Worm (Caenorhabditis elegans) whole organism, L4 larva: ENCODE data around the gene col-124.

Experiments
- D1046.2 ChIP-seq: fragments of 200-800 bp; sonication (Bioruptor generic); IDR thresholded peaks from 2 replicates; pipeline ENCODE4 v1.3.6; 2022; ENCODE audit warnings: missing genetic modification characterization, missing compliant biosample characterization
- F37D6.2 ChIP-seq: sonication (generic microtip); optimal IDR thresholded peaks from 2 replicates; lab custom pipeline; 2016; ENCODE audit warnings: mild to moderate bottlenecking, missing genetic modification characterization, missing compliant biosample characterization
- F44E2.7 ChIP-seq: fragments of 200-800 bp; sonication (Bioruptor generic); IDR thresholded peaks from 2 replicates; pipeline ENCODE4 v2.1.2; 2022; ENCODE audit warnings: missing genetic modification characterization, missing compliant biosample characterization
- T20F7.1 ChIP-seq: fragments of 200-800 bp; sonication (Bioruptor generic); optimal IDR thresholded peaks from 2 replicates; lab custom pipeline; 2018; ENCODE audit warnings: mild to moderate bottlenecking, missing genetic modification characterization, missing compliant biosample characterization
- Y105C5A.15 ChIP-seq: fragments of 200-800 bp; sonication (Bioruptor generic); IDR thresholded peaks from 2 replicates; pipeline ENCODE4 v1.3.6; 2022; ENCODE audit warnings: missing genetic modification characterization, missing compliant biosample characterization
- ZK546.5 ChIP-seq, 2 experiments: sonication (generic microtip); optimal IDR thresholded peaks; 2 replicates each; lab custom pipeline; 2017; ENCODE audit warnings: missing biosample characterization in 2 of 2, missing genetic modification characterization in 2 of 2
- aha-1 ChIP-seq: fragments of 150-350 bp; peaks from one replicate; lab custom pipeline; 2014; ENCODE audit warnings: missing biosample characterization, missing genetic modification characterization
- aly-2 ChIP-seq: sonication (generic microtip); optimal IDR thresholded peaks from 2 replicates; lab custom pipeline; 2018; ENCODE audit warnings: missing biosample characterization, missing genetic modification characterization
- ceh-28 ChIP-seq: fragments of 150-350 bp; optimal IDR thresholded peaks from 2 replicates; lab custom pipeline; 2014; ENCODE audit warnings: missing biosample characterization, missing genetic modification reagents, missing genetic modification characterization
- ceh-62 ChIP-seq: sonication (generic microtip); optimal IDR thresholded peaks from 2 replicates; lab custom pipeline; 2017; ENCODE audit warnings: missing biosample characterization, missing genetic modification characterization
- ces-1 ChIP-seq: fragments of 150-350 bp; sonication (generic microtip); optimal IDR thresholded peaks from 4 replicates; lab custom pipeline; 2014; ENCODE audit warnings: missing biosample characterization, missing genetic modification reagents, missing genetic modification characterization
- daf-16 ChIP-seq, 3 experiments: sonication (generic microtip); optimal IDR thresholded peaks; 2 replicates each; lab custom pipeline; 2016 to 2017; ENCODE audit warnings: missing genetic modification characterization in 3 of 3, missing genetic modification reagents in 3 of 3, mild to moderate bottlenecking in 2 of 3, missing compliant biosample characterization in 2 of 3, missing biosample characterization in 1 of 3, moderate library complexity in 1 of 3
- dpl-1 ChIP-seq: fragments of 150-350 bp; optimal IDR thresholded peaks from 2 replicates; lab custom pipeline; 2014; ENCODE audit warnings: missing biosample characterization, missing genetic modification reagents, missing genetic modification characterization
- dve-1 ChIP-seq: sonication (generic microtip); optimal IDR thresholded peaks from 2 replicates; lab custom pipeline; 2017; ENCODE audit warnings: antibody characterized with exemption, mild to moderate bottlenecking, missing genetic modification characterization, missing compliant biosample characterization; ENCODE audit not compliant: insufficient read depth
- egl-27 ChIP-seq: sonication (generic microtip); optimal IDR thresholded peaks from 3 replicates; lab custom pipeline; 2017; ENCODE audit warnings: missing biosample characterization, missing genetic modification reagents, missing genetic modification characterization
- fkh-10 ChIP-seq: fragments of 150-350 bp; optimal IDR thresholded peaks from 2 replicates; lab custom pipeline; 2014; ENCODE audit warnings: missing biosample characterization, missing genetic modification reagents, missing genetic modification characterization
- hif-1 ChIP-seq, 2 experiments: sonication (generic microtip); optimal IDR thresholded peaks; 2 replicates each; lab custom pipeline; 2016 to 2017; ENCODE audit warnings: missing compliant biosample characterization in 2 of 2, missing genetic modification characterization in 2 of 2, missing genetic modification reagents in 2 of 2, missing genotype in 2 of 2, mild to moderate bottlenecking in 1 of 2
- hlh-11 ChIP-seq: fragments of 200-800 bp; sonication (Bioruptor generic); optimal IDR thresholded peaks from 2 replicates; lab custom pipeline; 2018; ENCODE audit warnings: mild to moderate bottlenecking, missing genetic modification characterization, missing compliant biosample characterization
- hlh-30 ChIP-seq: sonication (generic microtip); optimal IDR thresholded peaks from 2 replicates; lab custom pipeline; 2017; ENCODE audit warnings: antibody characterized with exemption, mild to moderate bottlenecking, missing genetic modification characterization, missing compliant biosample characterization; ENCODE audit not compliant: insufficient read depth
- hmg-1.1 ChIP-seq: fragments of 200-800 bp; sonication (Bioruptor generic); IDR thresholded peaks from 2 replicates; pipeline ENCODE4 v1.3.6; 2022; ENCODE audit warnings: missing genetic modification reagents, missing genetic modification characterization, missing compliant biosample characterization
- lin-13 ChIP-seq: fragments of 150-350 bp; optimal IDR thresholded peaks from 2 replicates; lab custom pipeline; 2014; ENCODE audit warnings: missing biosample characterization, missing genetic modification reagents, missing genetic modification characterization
- lin-38 ChIP-seq: fragments of 200-800 bp; sonication (Bioruptor generic); IDR thresholded peaks from 2 replicates; pipeline ENCODE4 v1.3.6; 2022; ENCODE audit warnings: missing genetic modification reagents, missing genetic modification characterization, missing compliant biosample characterization
- lin-39 ChIP-seq: fragments of 150-350 bp; optimal IDR thresholded peaks from 2 replicates; lab custom pipeline; 2014; ENCODE audit warnings: missing biosample characterization, missing genetic modification reagents, missing genetic modification characterization
- lir-3 ChIP-seq: sonication (generic microtip); optimal IDR thresholded peaks from 2 replicates; lab custom pipeline; 2016; ENCODE audit warnings: mild to moderate bottlenecking, missing genetic modification characterization, missing compliant biosample characterization
- lsy-2 ChIP-seq, 2 experiments: fragments of 150-350 bp in 1 of 2; sonication (generic microtip) in 1 of 2; optimal IDR thresholded peaks; 2 replicates each; lab custom pipeline; 2014 to 2017; ENCODE audit warnings: missing biosample characterization in 2 of 2, missing genetic modification characterization in 2 of 2
- madf-5 ChIP-seq, 2 experiments: fragments of 200-800 bp; sonication (Bioruptor generic); IDR thresholded peaks; 2 replicates each; pipeline ENCODE4 v1.3.6; 2022; ENCODE audit warnings: missing compliant biosample characterization in 2 of 2, missing genetic modification characterization in 2 of 2
- mdl-1 ChIP-seq, 2 experiments: fragments of 150-350 bp in 1 of 2; sonication (generic microtip) in 1 of 2; optimal IDR thresholded peaks; 2 replicates each; lab custom pipeline; 2014 to 2017; ENCODE audit warnings: missing biosample characterization in 2 of 2, missing genetic modification characterization in 2 of 2
- mep-1 ChIP-seq: fragments of 150-350 bp; sonication (generic microtip); optimal IDR thresholded peaks from 3 replicates; lab custom pipeline; 2014; ENCODE audit warnings: missing biosample characterization, missing genetic modification characterization
- mes-2 ChIP-seq: sonication (generic microtip); optimal IDR thresholded peaks from 2 replicates; lab custom pipeline; 2016; ENCODE audit warnings: missing genotype, mild to moderate bottlenecking, missing genetic modification characterization, missing compliant biosample characterization; ENCODE audit not compliant: poor library complexity, severe bottlenecking
- mxl-3 ChIP-seq: fragments of 200-800 bp; sonication (Bioruptor generic); optimal IDR thresholded peaks from 2 replicates; lab custom pipeline; 2018; ENCODE audit warnings: mild to moderate bottlenecking, missing genetic modification characterization, missing compliant biosample characterization
- nhr-10 ChIP-seq: fragments of 150-350 bp; optimal IDR thresholded peaks from 2 replicates; lab custom pipeline; 2014; ENCODE audit warnings: missing biosample characterization, missing genetic modification characterization
- nhr-11 ChIP-seq: fragments of 150-350 bp; optimal IDR thresholded peaks from 2 replicates; lab custom pipeline; 2014; ENCODE audit warnings: missing biosample characterization, missing genetic modification characterization
- nhr-28 ChIP-seq: fragments of 150-350 bp; optimal IDR thresholded peaks from 2 replicates; lab custom pipeline; 2014; ENCODE audit warnings: missing biosample characterization, missing genetic modification characterization
- nhr-41 ChIP-seq: fragments of 200-800 bp; sonication (Bioruptor generic); IDR thresholded peaks from 2 replicates; pipeline ENCODE4 v1.3.6; 2022; ENCODE audit warnings: missing genetic modification reagents, missing genetic modification characterization, missing compliant biosample characterization
- nhr-42 ChIP-seq: fragments of 200-800 bp; sonication (Bioruptor generic); IDR thresholded peaks from 2 replicates; pipeline ENCODE4 v1.3.6; 2022; ENCODE audit warnings: missing genetic modification characterization, missing compliant biosample characterization
- nhr-77 ChIP-seq: fragments of 150-350 bp; optimal IDR thresholded peaks from 2 replicates; lab custom pipeline; 2014; ENCODE audit warnings: missing biosample characterization, missing genetic modification characterization
- php-3 ChIP-seq: fragments of 200-800 bp; sonication (Bioruptor generic); IDR thresholded peaks from 2 replicates; pipeline ENCODE4 v1.3.6; 2022; ENCODE audit warnings: missing genetic modification reagents, missing genetic modification characterization, missing compliant biosample characterization
- pqm-1 ChIP-seq: sonication (generic microtip); optimal IDR thresholded peaks from 2 replicates; lab custom pipeline; 2017; ENCODE audit warnings: missing biosample characterization, missing genetic modification characterization
- rbr-2 ChIP-seq: sonication (generic microtip); optimal IDR thresholded peaks from 2 replicates; lab custom pipeline; 2016; ENCODE audit warnings: missing genotype, missing genetic modification characterization, missing compliant biosample characterization
- set-16 ChIP-seq: fragments of 200-800 bp; sonication (Bioruptor generic); IDR thresholded peaks from 2 replicates; pipeline ENCODE4 v1.3.6; 2022; ENCODE audit warnings: missing genetic modification reagents, missing genetic modification characterization, missing compliant biosample characterization
- snpc-1.2 ChIP-seq: fragments of 200-800 bp; sonication (Bioruptor generic); IDR thresholded peaks from 2 replicates; pipeline ENCODE4 v1.3.6; 2022; ENCODE audit warnings: missing genetic modification reagents, missing genetic modification characterization, missing compliant biosample characterization
- spr-1 ChIP-seq: sonication (generic microtip); optimal IDR thresholded peaks from 2 replicates; lab custom pipeline; 2016; ENCODE audit warnings: mild to moderate bottlenecking, missing genetic modification characterization, missing compliant biosample characterization
- spr-3 ChIP-seq: fragments of 200-800 bp; sonication (Bioruptor generic); optimal IDR thresholded peaks from 2 replicates; lab custom pipeline; 2018; ENCODE audit warnings: mild to moderate bottlenecking, missing genetic modification characterization, missing compliant biosample characterization
- tag-97 ChIP-seq: fragments of 200-800 bp; sonication (Bioruptor generic); IDR thresholded peaks from 2 replicates; pipeline ENCODE4 v1.3.6; 2022; ENCODE audit warnings: missing genetic modification characterization, missing compliant biosample characterization
- unc-130 ChIP-seq: sonication (generic microtip); optimal IDR thresholded peaks from 2 replicates; lab custom pipeline; 2016; ENCODE audit warnings: missing genetic modification reagents, missing genetic modification characterization, missing compliant biosample characterization
- zip-11 ChIP-seq: fragments of 200-800 bp; sonication (Bioruptor generic); IDR thresholded peaks from 2 replicates; pipeline ENCODE4 v1.3.6; 2022; ENCODE audit warnings: missing genetic modification characterization, missing compliant biosample characterization

The col-124 gene

ce11 chrIV:10174932-10175732, 41.1 kb upstream of the col-124 start (continued):
- no peak for TF ChIP-seq nhr-41 (GFP tag; lab: Robert Waterston, UW)
- no peak for TF ChIP-seq lin-39
- no peak for TF ChIP-seq tag-97 (GFP tag; lab: Robert Waterston, UW)
- no peak for TF ChIP-seq snpc-1.2
- TF ChIP-seq set-16: peak; percentile 24; the same call in 1 of the 2 replicates

DNA sequence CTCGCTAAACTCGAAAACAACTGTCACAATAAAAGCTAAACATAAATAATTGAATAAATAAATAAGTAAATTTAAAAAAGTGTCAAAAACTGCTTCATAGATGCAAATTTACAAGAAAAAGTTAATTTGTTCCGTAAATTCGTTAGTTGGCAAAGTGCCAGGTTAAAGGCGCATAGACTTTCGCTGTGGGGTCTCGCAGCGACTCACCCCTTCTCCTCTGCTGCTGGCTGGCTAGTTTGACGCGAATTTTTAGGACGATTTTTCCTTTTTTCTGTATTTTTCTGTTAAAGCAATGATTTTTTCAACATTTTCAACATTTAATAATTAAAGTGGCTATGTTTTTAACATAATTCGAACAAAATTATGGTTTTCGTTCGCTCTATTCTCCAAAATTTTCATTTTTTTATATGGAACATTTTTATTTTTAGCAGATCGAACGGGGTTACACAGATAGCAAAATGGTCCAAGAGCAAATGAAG, 40.0 kb upstream of the col-124 start, which contains the start of gene rack-1:
Gene rack-1, plus strand, starts transcription at position 429 of the 479 bp plus-strand sequence.
- no peak for TF ChIP-seq spr-3 (GFP tag; lab: Kevin White, UChicago)
- TF ChIP-seq mdl-1 (tag; optimal IDR thresholded peaks at IDR 0.05; lab: Kevin White, UChicago): peak in 1 of 2 experiments; percentile 7
- no peak for TF ChIP-seq madf-5 (GFP tag; IDR thresholded peaks at IDR 0.05; lab: Robert Waterston, UW)
- TF ChIP-seq lsy-2 (tag; optimal IDR thresholded peaks at IDR 0.05; lab: Kevin White, UChicago): peak in 1 of 2 experiments; percentile 79
- no peak for TF ChIP-seq D1046.2 (GFP tag; lab: Robert Waterston, UW)
- no peak for TF ChIP-seq ceh-28 (tag; lab: Kevin White, UChicago)
- peak; percentile 44 for TF ChIP-seq nhr-28 (tag; lab: Kevin White, UChicago)
- peak; percentile 51 for TF ChIP-seq lin-38
- TF ChIP-seq mep-1 (tag; lab: Kevin White, UChicago): peak; percentile 65
- peak; percentile 45 for TF ChIP-seq dve-1 (tag; lab: Kevin White, UChicago)
- peak; percentile 17 for TF ChIP-seq unc-130 (GFP tag; lab: Kevin White, UChicago)
- TF ChIP-seq nhr-42 (GFP tag; lab: Robert Waterston, UW): no peak
- no peak for TF ChIP-seq ZK546.5 (tag; optimal IDR thresholded peaks at IDR 0.05; lab: Kevin White, UChicago)
- TF ChIP-seq hlh-11 (tag; lab: Kevin White, UChicago): peak; percentile 48
- TF ChIP-seq daf-16 (GFP tag; optimal IDR thresholded peaks at IDR 0.05; lab: Kevin White, UChicago): no peak
- TF ChIP-seq daf-16 (tag; optimal IDR thresholded peaks at IDR 0.05; lab: Kevin White, UChicago): peak; percentile 38
- peak; percentile 54 for TF ChIP-seq aha-1 (tag; lab: Kevin White, UChicago)
- no peak for TF ChIP-seq spr-1 (tag; lab: Kevin White, UChicago)
- no peak for TF ChIP-seq pqm-1 (tag; lab: Kevin White, UChicago)
- no peak for TF ChIP-seq lin-13
- TF ChIP-seq dpl-1 (GFP tag; lab: Kevin White, UChicago): peak; percentile 38
- peak; percentile 49 for TF ChIP-seq hmg-1.1 (GFP tag; lab: Robert Waterston, UW)
- TF ChIP-seq hif-1 (tag; optimal IDR thresholded peaks at IDR 0.05; lab: Kevin White, UChicago): peak in 1 of 2 experiments; percentile 18
- TF ChIP-seq mxl-3 (GFP tag; lab: Kevin White, UChicago): peak; percentile 16
- no peak for TF ChIP-seq set-16
- TF ChIP-seq mes-2 (tag; lab: Kevin White, UChicago): peak; percentile 78
- peak; percentile 11 for TF ChIP-seq fkh-10 (GFP tag; lab: Kevin White, UChicago)
- TF ChIP-seq hlh-30 (tag; lab: Kevin White, UChicago): peak; percentile 12
- TF ChIP-seq nhr-77: no peak
- TF ChIP-seq rbr-2: peak; percentile 39
- no peak for TF ChIP-seq F44E2.7 (GFP tag; lab: Robert Waterston, UW)
- TF ChIP-seq nhr-11: peak; percentile 14

ce11 chrIV:10177779-10178178, 38.5 kb upstream of the col-124 start, which contains the start of gene mspn-1:
TSS of gene mspn-1 (plus strand) at chrIV:10177968.
- TF ChIP-seq fkh-10 (GFP tag; lab: Kevin White, UChicago): no peak
- no peak for TF ChIP-seq F37D6.2 (tag; lab: Kevin White, UChicago)
- no peak for TF ChIP-seq F44E2.7 (GFP tag; lab: Robert Waterston, UW)
- TF ChIP-seq nhr-42 (GFP tag; lab: Robert Waterston, UW): no peak
- no peak for TF ChIP-seq lir-3 (tag; lab: Kevin White, UChicago)
- no peak for TF ChIP-seq ces-1 (GFP tag; lab: Kevin White, UChicago)
- no peak for TF ChIP-seq D1046.2 (GFP tag; lab: Robert Waterston, UW)
- peak; percentile 71 for TF ChIP-seq snpc-1.2
- no peak for TF ChIP-seq T20F7.1 (GFP tag; lab: Kevin White, UChicago)
- TF ChIP-seq egl-27 (tag; lab: Kevin White, UChicago): no peak
- TF ChIP-seq ZK546.5 (tag; optimal IDR thresholded peaks at IDR 0.05; lab: Kevin White, UChicago): no peak
- TF ChIP-seq aly-2 (tag; lab: Kevin White, UChicago): no peak
- no peak for TF ChIP-seq lin-39
- no peak for TF ChIP-seq zip-11 (GFP tag; lab: Robert Waterston, UW)
- no peak for TF ChIP-seq Y105C5A.15 (GFP tag; lab: Robert Waterston, UW)
- TF ChIP-seq php-3 (GFP tag; lab: Robert Waterston, UW): no peak
- no peak for TF ChIP-seq ceh-62 (tag; lab: Kevin White, UChicago)
- no peak for TF ChIP-seq nhr-10 (tag; lab: Kevin White, UChicago)
